Fruit fly (Drosophila melanogaster) whole organism, embryonic: ENCODE data around the gene Cpr73D.

Experiments used
- ATbp ChIP-seq: fragments of 200-800 bp; sonication (Bioruptor generic); optimal IDR thresholded peaks from 2 replicates; lab custom pipeline; 2017; ENCODE audit warnings: missing biosample characterization, mild to moderate bottlenecking, missing genetic modification characterization, missing genetic modification reagents
- Adf1 ChIP-seq: fragments of 200-800 bp; sonication (Bioruptor generic); IDR thresholded peaks from 2 replicates; pipeline ENCODE4 v1.3.6; 2022; ENCODE audit warnings: missing biosample characterization, missing genetic modification characterization
- Atf3 ChIP-seq: fragments of 200-800 bp; sonication (Bioruptor generic); optimal IDR thresholded peaks from 3 replicates; lab custom pipeline; 2016; ENCODE audit warnings: missing biosample characterization, missing genetic modification characterization
- Bgb ChIP-seq: fragments of 200-800 bp; sonication (Bioruptor generic); IDR thresholded peaks from 2 replicates; pipeline ENCODE4 v1.3.6; 2022; ENCODE audit warnings: missing biosample characterization, missing genetic modification characterization; ENCODE audit not compliant: partially characterized antibody
- BtbVII ChIP-seq: fragments of 200-800 bp; sonication (Bioruptor generic); optimal IDR thresholded peaks from 3 replicates; lab custom pipeline; 2017; ENCODE audit warnings: missing biosample characterization, mild to moderate bottlenecking, missing genetic modification characterization
- CG17385 ChIP-seq: fragments of 200-800 bp; sonication (Bioruptor generic); optimal IDR thresholded peaks from 3 replicates; lab custom pipeline; 2018; ENCODE audit warnings: missing biosample characterization, mild to moderate bottlenecking, missing genetic modification characterization
- CG17568 ChIP-seq: fragments of 200-800 bp; sonication (Bioruptor generic); optimal IDR thresholded peaks from 2 replicates; lab custom pipeline; 2018; ENCODE audit warnings: missing biosample characterization, mild to moderate bottlenecking, missing genetic modification characterization, moderate library complexity
- CG18599 ChIP-seq: fragments of 200-800 bp; sonication (Bioruptor generic); optimal IDR thresholded peaks from 3 replicates; lab custom pipeline; 2017; ENCODE audit warnings: missing biosample characterization, missing genetic modification characterization, mild to moderate bottlenecking, moderate library complexity, missing genetic modification reagents
- CG2678 ChIP-seq: fragments of 200-800 bp; sonication (Bioruptor generic); optimal IDR thresholded peaks from 3 replicates; lab custom pipeline; 2019; ENCODE audit warnings: missing biosample characterization, mild to moderate bottlenecking, missing genetic modification characterization, moderate library complexity
- CG31224 ChIP-seq: fragments of 200-800 bp; sonication (Bioruptor generic); IDR thresholded peaks from 2 replicates; pipeline ENCODE4 v1.3.6; 2022; ENCODE audit warnings: missing biosample characterization, missing genetic modification characterization
- CG34376 ChIP-seq: fragments of 200-800 bp; sonication (Bioruptor generic); optimal IDR thresholded peaks from 2 replicates; lab custom pipeline; 2018; ENCODE audit warnings: missing biosample characterization, mild to moderate bottlenecking, missing genetic modification characterization
- CG4820 ChIP-seq: fragments of 200-800 bp; sonication (Bioruptor generic); optimal IDR thresholded peaks from 3 replicates; lab custom pipeline; 2016; ENCODE audit warnings: missing biosample characterization, missing genetic modification characterization
- CG5953 ChIP-seq: fragments of 200-800 bp; sonication (Bioruptor generic); IDR thresholded peaks from 2 replicates; pipeline ENCODE4 v1.3.6; 2022; ENCODE audit warnings: missing biosample characterization, missing genetic modification characterization
- CG6683 ChIP-seq: fragments of 200-800 bp; sonication (Bioruptor generic); optimal IDR thresholded peaks from 2 replicates; lab custom pipeline; 2017; ENCODE audit warnings: missing biosample characterization, mild to moderate bottlenecking, missing genetic modification characterization, missing genetic modification reagents
- CG6765 ChIP-seq: fragments of 200-800 bp; sonication (Bioruptor generic); optimal IDR thresholded peaks from 3 replicates; lab custom pipeline; 2017; ENCODE audit warnings: missing biosample characterization, mild to moderate bottlenecking, missing genetic modification characterization
- CG8290 ChIP-seq, 3 experiments: fragments of 200-800 bp; sonication (Bioruptor generic); optimal IDR thresholded peaks; 2 replicates each; lab custom pipeline; 2016 to 2019; ENCODE audit warnings: missing biosample characterization in 3 of 3, missing genetic modification characterization in 3 of 3, mild to moderate bottlenecking in 2 of 3, moderate library complexity in 1 of 3
- CG8359 ChIP-seq: fragments of 200-800 bp; sonication (Bioruptor generic); optimal IDR thresholded peaks from 2 replicates; lab custom pipeline; 2017; ENCODE audit warnings: missing biosample characterization, mild to moderate bottlenecking, missing genetic modification characterization, borderline replicate concordance
- Chrac-16 ChIP-seq: fragments of 200-800 bp; sonication (Bioruptor generic); optimal IDR thresholded peaks from 3 replicates; lab custom pipeline; 2016; ENCODE audit warnings: missing biosample characterization, missing genetic modification characterization
- D ChIP-seq, 2 experiments: fragments of 200-800 bp in 1 of 2; fragments of >200 bp in 1 of 2; sonication (Bioruptor generic) in 1 of 2; optimal IDR thresholded peaks; 2 replicates in 1 of 2; 3 replicates in 1 of 2; lab custom pipeline; 2017; ENCODE audit warnings: mild to moderate bottlenecking in 1 of 2, missing biosample characterization in 1 of 2, missing genetic modification characterization in 1 of 2, missing genetic modification reagents in 1 of 2
- Dbx ChIP-seq: fragments of 200-800 bp; sonication (Bioruptor generic); IDR thresholded peaks from 3 replicates; pipeline ENCODE4 v1.3.6; 2022; ENCODE audit warnings: missing biosample characterization, missing genetic modification characterization
- Deaf1 ChIP-seq: fragments of 200-800 bp; optimal IDR thresholded peaks from 3 replicates; lab custom pipeline; 2019; ENCODE audit warnings: missing biosample characterization, mild to moderate bottlenecking, missing genetic modification characterization, moderate library complexity
- Fer1 ChIP-seq: fragments of 200-800 bp; sonication (Bioruptor generic); optimal IDR thresholded peaks from 2 replicates; lab custom pipeline; 2017; ENCODE audit warnings: missing biosample characterization, mild to moderate bottlenecking, missing genetic modification characterization
- HLH3B ChIP-seq: fragments of 200-800 bp; sonication (Bioruptor generic); IDR thresholded peaks from 2 replicates; pipeline ENCODE4 v1.3.6; 2022; ENCODE audit warnings: missing biosample characterization, missing genetic modification characterization
- Hey ChIP-seq: fragments of 200-800 bp; sonication (Bioruptor generic); optimal IDR thresholded peaks from 3 replicates; lab custom pipeline; 2018; ENCODE audit warnings: missing biosample characterization, mild to moderate bottlenecking, missing genetic modification characterization
- Hmr ChIP-seq: fragments of 200-800 bp; sonication (Bioruptor generic); optimal IDR thresholded peaks from 3 replicates; lab custom pipeline; 2017; ENCODE audit warnings: mild to moderate bottlenecking, missing biosample characterization, missing genetic modification reagents, missing genetic modification characterization
- Mrtf ChIP-seq: fragments of 200-800 bp; sonication (Bioruptor generic); IDR thresholded peaks from 3 replicates; pipeline ENCODE4 v1.3.6; 2022; ENCODE audit warnings: missing biosample characterization, missing genetic modification characterization
- Rfx ChIP-seq: fragments of 200-800 bp; sonication (Bioruptor generic); IDR thresholded peaks from 2 replicates; pipeline ENCODE4 v1.3.6; 2022; ENCODE audit warnings: missing biosample characterization, missing genetic modification characterization
- Sox102F ChIP-seq: fragments of 200-800 bp; sonication (Bioruptor generic); optimal IDR thresholded peaks from 2 replicates; lab custom pipeline; 2018; ENCODE audit warnings: missing biosample characterization, mild to moderate bottlenecking, missing genetic modification characterization, moderate library complexity
- Sry-δ ChIP-seq: fragments of 200-800 bp; sonication (Bioruptor generic); optimal IDR thresholded peaks from 2 replicates; lab custom pipeline; 2016; ENCODE audit warnings: missing biosample characterization, missing genetic modification characterization
- Trl ChIP-seq, 3 experiments: fragments of >200 bp in 2 of 3; fragments of 200-800 bp in 1 of 3; sonication (Bioruptor generic) in 1 of 3; optimal IDR thresholded peaks; 2 replicates in 1 of 3; 3 replicates in 2 of 3; lab custom pipeline; 2016 to 2017; ENCODE audit warnings: missing biosample characterization in 1 of 3, missing genetic modification characterization in 1 of 3
- ase ChIP-seq: fragments of 200-800 bp; sonication (Bioruptor generic); IDR thresholded peaks from 3 replicates; pipeline ENCODE4 v1.3.6; 2022; ENCODE audit warnings: missing biosample characterization, missing genetic modification characterization
- caup ChIP-seq: fragments of 200-800 bp; sonication (Bioruptor generic); optimal IDR thresholded peaks from 3 replicates; lab custom pipeline; 2017; ENCODE audit warnings: missing biosample characterization, mild to moderate bottlenecking, missing genetic modification characterization, moderate library complexity; ENCODE audit not compliant: severe bottlenecking
- cg ChIP-seq: fragments of 200-800 bp; sonication (Bioruptor generic); optimal IDR thresholded peaks from 3 replicates; lab custom pipeline; 2019; ENCODE audit warnings: missing biosample characterization, mild to moderate bottlenecking, missing genetic modification characterization, moderate library complexity
- chinmo ChIP-seq: fragments of 200-800 bp; sonication (Bioruptor generic); IDR thresholded peaks from 4 replicates; pipeline ENCODE4 v1.3.6; 2022; ENCODE audit warnings: missing biosample characterization, missing genetic modification characterization; ENCODE audit not compliant: partially characterized antibody
- crp ChIP-seq, 2 experiments: fragments of 200-800 bp; sonication (Bioruptor generic); optimal IDR thresholded peaks; 2 replicates in 1 of 2; 3 replicates in 1 of 2; lab custom pipeline; 2017; ENCODE audit warnings: missing biosample characterization in 2 of 2, missing genetic modification characterization in 2 of 2, mild to moderate bottlenecking in 1 of 2, moderate library complexity in 1 of 2
- cwo ChIP-seq: fragments of 200-800 bp; sonication (Bioruptor generic); optimal IDR thresholded peaks from 3 replicates; lab custom pipeline; 2017; ENCODE audit warnings: missing biosample characterization, missing genetic modification characterization, mild to moderate bottlenecking, moderate library complexity, missing genetic modification reagents
- grau ChIP-seq: fragments of 200-800 bp; optimal IDR thresholded peaks from 3 replicates; lab custom pipeline; 2019; ENCODE audit warnings: missing biosample characterization, mild to moderate bottlenecking, missing genetic modification characterization, moderate library complexity
- grn ChIP-seq: fragments of 200-800 bp; sonication (Bioruptor generic); optimal IDR thresholded peaks from 3 replicates; lab custom pipeline; 2017; ENCODE audit warnings: missing biosample characterization, missing genetic modification characterization
- lmd ChIP-seq: fragments of 200-800 bp; sonication (Bioruptor generic); IDR thresholded peaks from 2 replicates; pipeline ENCODE4 v1.3.6; 2022; ENCODE audit warnings: missing biosample characterization, missing genetic modification characterization
- p53 ChIP-seq: fragments of 200-800 bp; sonication (Bioruptor generic); optimal IDR thresholded peaks from 2 replicates; lab custom pipeline; 2016; ENCODE audit warnings: missing biosample characterization, missing genetic modification characterization
- rib ChIP-seq: fragments of 200-800 bp; sonication (Bioruptor generic); IDR thresholded peaks from 2 replicates; pipeline ENCODE4 v1.3.6; 2022; ENCODE audit warnings: missing biosample characterization, missing genetic modification characterization
- sd ChIP-seq: fragments of 200-800 bp; sonication (Bioruptor generic); optimal IDR thresholded peaks from 3 replicates; lab custom pipeline; 2018; ENCODE audit warnings: missing biosample characterization, mild to moderate bottlenecking, missing genetic modification characterization, moderate library complexity
- sr ChIP-seq: fragments of 200-800 bp; sonication (Bioruptor generic); IDR thresholded peaks from 3 replicates; pipeline ENCODE4 v1.3.6; 2022; ENCODE audit warnings: missing biosample characterization, missing genetic modification characterization
- unc-4 ChIP-seq: fragments of 200-800 bp; sonication (Bioruptor generic); IDR thresholded peaks from 2 replicates; pipeline ENCODE4 v1.3.6; 2022; ENCODE audit warnings: missing biosample characterization, missing genetic modification characterization; ENCODE audit not compliant: partially characterized antibody

Cpr73D gene

dm6 chr3L:17003251-17004171, 46.0 kb upstream of the Cpr73D start (continued):
- TF ChIP-seq CG5953 (GFP tag; lab: Robert Waterston, UW), result 0 out of 2 replicates have a peak, but pooled peaks have one; percentile 4
- no peak for TF ChIP-seq CG17385
- TF ChIP-seq ATbp (GFP tag; lab: Kevin White, UChicago), result peak; percentile 44
- no peak for TF ChIP-seq p53 (GFP tag; lab: Kevin White, UChicago)
- peak; percentile 57 for TF ChIP-seq rib
- peak; percentile 17 for TF ChIP-seq Sox102F (GFP tag; lab: Kevin White, UChicago)
- TF ChIP-seq CG8290 (GFP tag; optimal IDR thresholded peaks at IDR 0.05; lab: Kevin White, UChicago), result no peak
- TF ChIP-seq CG8290 (tag; optimal IDR thresholded peaks at IDR 0.05; lab: Kevin White, UChicago), result peak in 1 of 2 experiments; percentile 2
- peak; percentile 33 for TF ChIP-seq CG8359 (GFP tag; lab: Kevin White, UChicago)
- TF ChIP-seq sd, result peak; percentile 52
- TF ChIP-seq HLH3B, result 0 out of 2 replicates have a peak, but pooled peaks have one; percentile 15
- TF ChIP-seq cg (GFP tag; lab: Kevin White, UChicago), result peak; percentile 13
- peak; percentile 42 for TF ChIP-seq Fer1 (GFP tag; lab: Kevin White, UChicago)
- TF ChIP-seq Sry-δ (GFP tag; lab: Kevin White, UChicago), result no peak
- TF ChIP-seq crp (GFP tag; optimal IDR thresholded peaks at IDR 0.05; lab: Kevin White, UChicago), result no peak
- TF ChIP-seq Chrac-16 (GFP tag; lab: Kevin White, UChicago), result no peak
- peak; percentile 91; the same call in 2 of the 4 replicates for TF ChIP-seq chinmo
- TF ChIP-seq D (optimal IDR thresholded peaks at IDR 0.05; lab: Kevin White, UChicago), result no peak
- TF ChIP-seq D (GFP tag; optimal IDR thresholded peaks at IDR 0.05; lab: Kevin White, UChicago), result no peak
- no peak for TF ChIP-seq Bgb (GFP tag; lab: Robert Waterston, UW)
- 0 out of 3 replicates have a peak, but pooled peaks have one; percentile 28 for TF ChIP-seq ase
- TF ChIP-seq Hmr, result peak; percentile 58
- 0 out of 3 replicates have a peak, but pooled peaks have one; percentile 26 for TF ChIP-seq Mrtf (GFP tag; lab: Robert Waterston, UW)
- TF ChIP-seq Deaf1, result peak; percentile 59
- peak; percentile 90 for TF ChIP-seq grn
- TF ChIP-seq CG34376 (GFP tag; lab: Kevin White, UChicago), result peak; percentile 69
- peak; percentile 69 for TF ChIP-seq Hey
- TF ChIP-seq Trl (optimal IDR thresholded peaks at IDR 0.05; lab: Kevin White, UChicago), result peak in 1 of 2 experiments; percentile 21
- no peak for TF ChIP-seq Trl (GFP tag; optimal IDR thresholded peaks at IDR 0.05; lab: Kevin White, UChicago)
- TF ChIP-seq CG4820 (GFP tag; lab: Kevin White, UChicago), result no peak
- TF ChIP-seq CG18599, result peak; percentile 12
- TF ChIP-seq caup (GFP tag; lab: Kevin White, UChicago), result peak; percentile 64
- TF ChIP-seq CG6765 (GFP tag; lab: Kevin White, UChicago), result peak; percentile 68
- TF ChIP-seq Adf1 (GFP tag; lab: Robert Waterston, UW), result peak; percentile 31; the same call in 1 of the 2 replicates
- peak; percentile 74 for TF ChIP-seq Dbx (GFP tag; lab: Robert Waterston, UW)
- peak; percentile 57 for TF ChIP-seq BtbVII
- TF ChIP-seq CG6683 (GFP tag; lab: Kevin White, UChicago), result peak; percentile 7
- peak; percentile 41; the same call in 1 of the 2 replicates for TF ChIP-seq Rfx (GFP tag; lab: Robert Waterston, UW)
- peak; percentile 5; the same call in 1 of the 2 replicates for TF ChIP-seq CG31224 (GFP tag; lab: Robert Waterston, UW)
- TF ChIP-seq sr (GFP tag; lab: Robert Waterston, UW), result peak; percentile 59; the same call in 1 of the 3 replicates
- peak; percentile 95 for TF ChIP-seq cwo (GFP tag; lab: Kevin White, UChicago)
- TF ChIP-seq CG2678 (tag; lab: Kevin White, UChicago), result peak; percentile 8
- TF ChIP-seq lmd (GFP tag; lab: Robert Waterston, UW), result 0 out of 2 replicates have a peak, but pooled peaks have one; percentile 10
- peak; percentile 14 for TF ChIP-seq grau
- peak; percentile 42 for TF ChIP-seq CG17568 (GFP tag; lab: Kevin White, UChicago)
- TF ChIP-seq Atf3 (GFP tag; lab: Kevin White, UChicago), result no peak
- TF ChIP-seq unc-4, result no peak
